Worm (Caenorhabditis elegans) whole organism, mixed stage, embryonic: ENCODE data around the gene lev-8.
A peak's percentile ranks its signal among the peaks of the same experiment; 100 is the strongest.

ENCODE experiments used
- M03D4.4 ChIP-seq: sonication (generic microtip); optimal IDR thresholded peaks from 2 replicates; lab custom pipeline; 2017; ENCODE audit warnings: mild to moderate bottlenecking, missing genetic modification characterization, missing compliant biosample characterization
- bed-3 ChIP-seq: fragments of 200-800 bp; sonication (Bioruptor generic); optimal IDR thresholded peaks from 3 replicates; lab custom pipeline; 2018; ENCODE audit warnings: mild to moderate bottlenecking, missing genetic modification characterization, moderate library complexity, missing compliant biosample characterization
- blmp-1 ChIP-seq: fragments of 150-350 bp; optimal IDR thresholded peaks from 2 replicates; lab custom pipeline; 2014; ENCODE audit warnings: missing biosample characterization, missing genetic modification characterization
- ceh-39 ChIP-seq: fragments of 150-350 bp; optimal IDR thresholded peaks from 2 replicates; lab custom pipeline; 2014; ENCODE audit warnings: missing biosample characterization, missing genetic modification characterization
- ceh-43 ChIP-seq: fragments of 200-800 bp; sonication (Bioruptor generic); optimal IDR thresholded peaks from 2 replicates; lab custom pipeline; 2018; ENCODE audit warnings: mild to moderate bottlenecking, missing genetic modification characterization, moderate library complexity, missing compliant biosample characterization
- ceh-83 ChIP-seq: fragments of 200-800 bp; sonication (Bioruptor generic); optimal IDR thresholded peaks from 2 replicates; lab custom pipeline; 2018; ENCODE audit warnings: mild to moderate bottlenecking, missing genetic modification characterization, missing compliant biosample characterization
- ces-1 ChIP-seq: fragments of 150-350 bp; optimal IDR thresholded peaks from 2 replicates; lab custom pipeline; 2014; ENCODE audit warnings: missing biosample characterization, missing genetic modification reagents, missing genetic modification characterization
- cnd-1 ChIP-seq: fragments of 200-800 bp; sonication (Bioruptor generic); optimal IDR thresholded peaks from 2 replicates; lab custom pipeline; 2018; ENCODE audit warnings: mild to moderate bottlenecking, missing genetic modification characterization, missing compliant biosample characterization
- drap-1 ChIP-seq: fragments of 200-800 bp; sonication (Bioruptor generic); optimal IDR thresholded peaks from 3 replicates; lab custom pipeline; 2018; ENCODE audit warnings: mild to moderate bottlenecking, missing genetic modification characterization, missing compliant biosample characterization
- elt-3 ChIP-seq: fragments of 150-350 bp; optimal IDR thresholded peaks from 2 replicates; lab custom pipeline; 2014; ENCODE audit warnings: missing biosample characterization, missing genetic modification characterization
- flh-1 ChIP-seq: fragments of 200-800 bp; sonication (Bioruptor generic); optimal IDR thresholded peaks from 2 replicates; lab custom pipeline; 2018; ENCODE audit warnings: mild to moderate bottlenecking, missing genetic modification characterization, moderate library complexity, missing compliant biosample characterization
- ham-2 ChIP-seq: fragments of 200-800 bp; sonication (Bioruptor generic); optimal IDR thresholded peaks from 2 replicates; lab custom pipeline; 2018; ENCODE audit warnings: mild to moderate bottlenecking, missing genetic modification characterization, missing compliant biosample characterization
- hlh-1 ChIP-seq: fragments of 150-350 bp; optimal IDR thresholded peaks from 2 replicates; lab custom pipeline; 2014; ENCODE audit warnings: missing biosample characterization, missing genetic modification reagents, missing genetic modification characterization
- lin-13 ChIP-seq: fragments of 150-350 bp; optimal IDR thresholded peaks from 2 replicates; lab custom pipeline; 2014; ENCODE audit warnings: missing biosample characterization, missing genetic modification characterization
- lin-32 ChIP-seq: fragments of 200-800 bp; sonication (Bioruptor generic); optimal IDR thresholded peaks from 2 replicates; lab custom pipeline; 2018; ENCODE audit warnings: mild to moderate bottlenecking, missing genetic modification characterization, missing compliant biosample characterization
- lsy-2 ChIP-seq: fragments of 150-350 bp; optimal IDR thresholded peaks from 2 replicates; lab custom pipeline; 2014; ENCODE audit warnings: missing biosample characterization, missing genetic modification characterization
- mab-5 ChIP-seq: fragments of 150-350 bp; optimal IDR thresholded peaks from 2 replicates; lab custom pipeline; 2014; ENCODE audit warnings: missing biosample characterization, missing genetic modification characterization
- mls-2 ChIP-seq: sonication (generic microtip); optimal IDR thresholded peaks from 2 replicates; lab custom pipeline; 2016; ENCODE audit warnings: mild to moderate bottlenecking, missing genetic modification characterization, moderate library complexity, missing compliant biosample characterization
- nhr-12 ChIP-seq: fragments of 150-350 bp; optimal IDR thresholded peaks from 2 replicates; lab custom pipeline; 2014; ENCODE audit warnings: missing biosample characterization, missing genetic modification characterization
- nhr-2 ChIP-seq: fragments of 150-350 bp; optimal IDR thresholded peaks from 2 replicates; lab custom pipeline; 2014; ENCODE audit warnings: missing biosample characterization, missing genetic modification characterization
- nhr-237 ChIP-seq: fragments of 150-350 bp; optimal IDR thresholded peaks from 2 replicates; lab custom pipeline; 2014; ENCODE audit warnings: missing biosample characterization, missing genetic modification characterization
- nhr-28 ChIP-seq: fragments of 150-350 bp; optimal IDR thresholded peaks from 2 replicates; lab custom pipeline; 2014; ENCODE audit warnings: missing biosample characterization, missing genetic modification characterization
- nhr-76 ChIP-seq: sonication (generic microtip); optimal IDR thresholded peaks from 2 replicates; lab custom pipeline; 2017; ENCODE audit warnings: missing biosample characterization, missing genetic modification characterization
- pha-4 ChIP-seq: fragments of 150-350 bp; optimal IDR thresholded peaks from 2 replicates; lab custom pipeline; 2018; ENCODE audit warnings: missing biosample characterization, missing genetic modification reagents, missing genetic modification characterization
- sem-2 ChIP-seq: fragments of 200-800 bp; sonication (Bioruptor generic); optimal IDR thresholded peaks from 2 replicates; lab custom pipeline; 2018; ENCODE audit warnings: mild to moderate bottlenecking, missing genetic modification characterization, missing compliant biosample characterization
- snpc-4 ChIP-seq: fragments of 150-350 bp; optimal IDR thresholded peaks from 2 replicates; lab custom pipeline; 2014; ENCODE audit warnings: missing biosample characterization, missing genetic modification characterization
- sptf-1 ChIP-seq: sonication (generic microtip); optimal IDR thresholded peaks from 2 replicates; lab custom pipeline; 2017; ENCODE audit warnings: mild to moderate bottlenecking, missing genetic modification characterization, moderate library complexity, missing compliant biosample characterization
- tbx-8 ChIP-seq: fragments of 200-800 bp; sonication (Bioruptor generic); optimal IDR thresholded peaks from 2 replicates; lab custom pipeline; 2018; ENCODE audit warnings: mild to moderate bottlenecking, missing genetic modification characterization, moderate library complexity, missing compliant biosample characterization
- unc-120 ChIP-seq: sonication (generic microtip); optimal IDR thresholded peaks from 2 replicates; lab custom pipeline; 2017; ENCODE audit warnings: missing genetic modification characterization, missing compliant biosample characterization; ENCODE audit not compliant: poor library complexity, severe bottlenecking
- unc-39 ChIP-seq: fragments of 150-350 bp; optimal IDR thresholded peaks from 2 replicates; lab custom pipeline; 2014; ENCODE audit warnings: missing biosample characterization, missing genetic modification characterization
- zip-8 ChIP-seq: fragments of 150-350 bp; optimal IDR thresholded peaks from 2 replicates; lab custom pipeline; 2014; ENCODE audit warnings: missing biosample characterization, missing genetic modification characterization

The lev-8 gene

ce11 chrX:11585894-11586293 lies 25.2 kb downstream of the lev-8 start:
- TF ChIP-seq ham-2 (GFP tag; lab: Kevin White, UChicago) (no peak), nhr-2 (tag; lab: Kevin White, UChicago) (no peak), nhr-28 (tag; lab: Kevin White, UChicago) (no peak), nhr-76 (no peak), flh-1 (no peak), blmp-1 (no peak), sem-2 (GFP tag; lab: Kevin White, UChicago) (no peak), bed-3 (no peak), ceh-83 (no peak), unc-120 (tag; lab: Kevin White, UChicago) (no peak), unc-39 (no peak)

ce11 chrX:11590545-11590944 lies 29.8 kb downstream of the lev-8 start:
- TF ChIP-seq nhr-28 (tag; lab: Kevin White, UChicago): no peak
- no peak for TF ChIP-seq nhr-2 (tag; lab: Kevin White, UChicago)
- TF ChIP-seq M03D4.4: no peak
- TF ChIP-seq pha-4 (tag; lab: Kevin White, UChicago): no peak
- TF ChIP-seq nhr-237 (tag; lab: Kevin White, UChicago): no peak
- no peak for TF ChIP-seq flh-1
- no peak for TF ChIP-seq tbx-8 (GFP tag; lab: Kevin White, UChicago)
- TF ChIP-seq nhr-76: no peak
- TF ChIP-seq lin-32 (GFP tag; lab: Kevin White, UChicago): no peak
- no peak for TF ChIP-seq ceh-39
- TF ChIP-seq ham-2 (GFP tag; lab: Kevin White, UChicago): no peak
- no peak for TF ChIP-seq unc-39
- no peak for TF ChIP-seq zip-8 (tag; lab: Kevin White, UChicago)
- no peak for TF ChIP-seq nhr-12 (tag; lab: Kevin White, UChicago)
- no peak for TF ChIP-seq cnd-1 (tag; lab: Kevin White, UChicago)
- TF ChIP-seq mab-5 (tag; lab: Kevin White, UChicago): no peak

- TF ChIP-seq ceh-83: no peak
- no peak for TF ChIP-seq drap-1 (GFP tag; lab: Kevin White, UChicago)
Observed at ce11 chrX:11591620-11592019, 30.9 kb downstream of the lev-8 start, which contains the start of gene F52D10.2. Gene F52D10.2 (minus strand): TSS chrX:11591720.

ce11 chrX:11592539-11592938 lies 31.8 kb downstream of the lev-8 start:
- TF ChIP-seq mls-2 (tag; lab: Kevin White, UChicago): no peak
- no peak for TF ChIP-seq zip-8 (tag; lab: Kevin White, UChicago)
- no peak for TF ChIP-seq nhr-28 (tag; lab: Kevin White, UChicago)
- TF ChIP-seq mab-5 (tag; lab: Kevin White, UChicago): no peak
- no peak for TF ChIP-seq pha-4 (tag; lab: Kevin White, UChicago)
- TF ChIP-seq snpc-4 (tag; lab: Kevin White, UChicago): no peak
- no peak for TF ChIP-seq hlh-1
- TF ChIP-seq flh-1: no peak
- TF ChIP-seq nhr-237 (tag; lab: Kevin White, UChicago): no peak
- TF ChIP-seq ceh-83: no peak
- TF ChIP-seq cnd-1 (tag; lab: Kevin White, UChicago): no peak
- TF ChIP-seq ceh-43 (GFP tag; lab: Kevin White, UChicago): no peak
- no peak for TF ChIP-seq unc-39
- TF ChIP-seq ham-2 (GFP tag; lab: Kevin White, UChicago): no peak
- no peak for TF ChIP-seq tbx-8 (GFP tag; lab: Kevin White, UChicago)
- no peak for TF ChIP-seq nhr-2 (tag; lab: Kevin White, UChicago)

- TF ChIP-seq nhr-12 (tag; lab: Kevin White, UChicago): no peak
- no peak for TF ChIP-seq elt-3 (tag; lab: Kevin White, UChicago)
- TF ChIP-seq mab-5 (tag; lab: Kevin White, UChicago): no peak
- no peak for TF ChIP-seq hlh-1
- TF ChIP-seq lsy-2 (tag; lab: Kevin White, UChicago): no peak
- TF ChIP-seq sem-2 (GFP tag; lab: Kevin White, UChicago): no peak
- no peak for TF ChIP-seq nhr-2 (tag; lab: Kevin White, UChicago)
- TF ChIP-seq nhr-76: no peak
- no peak for TF ChIP-seq flh-1
Observed at ce11 chrX:11596876-11597275, 36.2 kb downstream of the lev-8 start.

- TF ChIP-seq ces-1 (GFP tag; lab: Kevin White, UChicago) (peak; percentile 24), cnd-1 (tag; lab: Kevin White, UChicago) (no peak), pha-4 (tag; lab: Kevin White, UChicago) (no peak), lin-13 (tag; lab: Kevin White, UChicago) (no peak), sptf-1 (tag; lab: Kevin White, UChicago) (no peak), bed-3 (no peak), mab-5 (tag; lab: Kevin White, UChicago) (no peak), lin-32 (GFP tag; lab: Kevin White, UChicago) (no peak)
- TF ChIP-seq, all 35 proteins: peak for 1
Observed at ce11 chrX:11598839-11599238, 38.1 kb downstream of the lev-8 start.
